Worm (Caenorhabditis elegans): ENCODE results near the gene npr-24.

The npr-24 gene

DNA sequence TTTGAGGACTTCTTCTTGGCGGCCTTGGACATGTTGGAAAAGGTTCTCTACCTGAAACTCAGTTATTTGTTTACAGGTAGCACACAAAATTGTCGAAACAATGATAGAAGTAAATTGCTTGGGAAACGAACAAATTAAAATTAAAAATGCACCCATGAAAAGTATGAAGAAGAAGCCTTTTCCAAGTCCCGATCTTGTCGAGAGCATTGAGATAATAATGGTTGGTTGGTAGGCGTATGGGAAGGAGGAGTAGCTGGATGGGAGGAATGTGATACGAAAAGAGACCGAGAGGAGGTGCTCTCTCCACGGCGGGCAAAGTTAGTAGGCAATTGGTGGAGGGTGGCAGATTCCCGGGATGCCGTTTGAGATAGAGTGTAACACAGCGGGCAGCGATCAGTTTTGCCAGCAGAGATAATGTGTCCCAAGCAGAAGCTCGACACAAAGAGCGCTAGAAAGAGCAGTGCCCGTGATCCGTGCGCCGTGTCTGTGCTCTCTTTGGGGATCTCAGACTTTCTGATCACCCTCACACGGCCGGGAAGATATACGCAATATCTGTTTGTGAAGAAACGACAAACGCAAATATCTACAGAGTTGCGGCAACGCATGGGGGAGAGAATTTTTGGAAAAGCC lies 30.0 kb downstream of the npr-24 start, which contains the start of gene mlc-2 (continued):
- TF ChIP-seq nhr-90 (tag; optimal IDR thresholded peaks at IDR 0.05; ENCODE audit: poor library complexity) (no peak), ets-5 (GFP tag; IDR thresholded peaks at IDR 0.05) (no peak), isw-1 (GFP tag; IDR thresholded peaks at IDR 0.05) (no peak), lin-14 (GFP tag; optimal IDR thresholded peaks at IDR 0.05) (peak; percentile 79), nhr-11 (tag; optimal IDR thresholded peaks at IDR 0.05) (no peak), zag-1 (tag; optimal IDR thresholded peaks at IDR 0.05) (no peak), elt-3 (tag; optimal IDR thresholded peaks at IDR 0.05) (no peak), nhr-47 (tag; optimal IDR thresholded peaks at IDR 0.05) (peak; percentile 20), fos-1 (tag; optimal IDR thresholded peaks at IDR 0.05) (no peak), ceh-63 (GFP tag; optimal IDR thresholded peaks at IDR 0.05) (no peak), dpl-1 (GFP tag; optimal IDR thresholded peaks at IDR 0.05) (no peak), ceh-82 (tag; optimal IDR thresholded peaks at IDR 0.05) (no peak), unc-86 (tag; optimal IDR thresholded peaks at IDR 0.05) (no peak), lin-13 (GFP tag; optimal IDR thresholded peaks at IDR 0.05) (no peak), nhr-19 (GFP tag; conservative IDR thresholded peaks at IDR 0.05) (peak; percentile 65), mef-2 (tag; optimal IDR thresholded peaks at IDR 0.05) (no peak), pag-3 (tag; optimal IDR thresholded peaks at IDR 0.05; ENCODE audit: borderline replicate concordance, insufficient read depth) (peak; percentile 96), swsn-7 (tag; optimal IDR thresholded peaks at IDR 0.05) (peak; percentile 28), lsy-2 (tag; optimal IDR thresholded peaks at IDR 0.05) (peak in 1 of 2 experiments; percentile 41), lir-3 (tag; optimal IDR thresholded peaks at IDR 0.05; ENCODE audit: poor library complexity) (no peak), snpc-4 (tag; optimal IDR thresholded peaks at IDR 0.05) (no peak), vab-15 (tag; optimal IDR thresholded peaks at IDR 0.05) (no peak), skn-1 (tag; optimal IDR thresholded peaks at IDR 0.05) (no peak), ama-1 (optimal IDR thresholded peaks at IDR 0.05) (no peak), Y116A8C.19 (tag; optimal IDR thresholded peaks at IDR 0.05; ENCODE audit: borderline replicate concordance) (no peak), unc-62 (GFP tag; optimal IDR thresholded peaks at IDR 0.05) (no peak), lin-39 (tag; optimal IDR thresholded peaks at IDR 0.05) (no peak), jun-1 (tag; optimal IDR thresholded peaks at IDR 0.05) (no peak), nhr-77 (tag; optimal IDR thresholded peaks at IDR 0.05) (peak; percentile 35), fkh-4 (tag; optimal IDR thresholded peaks at IDR 0.05; ENCODE audit: borderline replicate concordance) (no peak), ceh-90 (tag; optimal IDR thresholded peaks at IDR 0.05) (no peak), hpl-2 (GFP tag; optimal IDR thresholded peaks at IDR 0.05) (no peak), efl-3 (GFP tag; optimal IDR thresholded peaks at IDR 0.05) (no peak), nhr-12 (tag; optimal IDR thresholded peaks at IDR 0.05) (no peak), irx-1 (tag; optimal IDR thresholded peaks at IDR 0.05) (no peak), sptf-1 (tag; optimal IDR thresholded peaks at IDR 0.05) (no peak), tlp-1 (tag; optimal IDR thresholded peaks at IDR 0.05) (no peak), alr-1 (tag; optimal IDR thresholded peaks at IDR 0.05; ENCODE audit: borderline replicate concordance) (no peak), tbx-2 (tag; optimal IDR thresholded peaks at IDR 0.05) (peak; percentile 52), C16A3.4 (tag; optimal IDR thresholded peaks at IDR 0.05) (no peak), sox-4 (tag; optimal IDR thresholded peaks at IDR 0.05) (no peak), C34B4.2 (tag; optimal IDR thresholded peaks at IDR 0.05) (no peak), nhr-84 (tag; optimal IDR thresholded peaks at IDR 0.05) (no peak), unc-98 (GFP tag; IDR thresholded peaks at IDR 0.05) (no peak), egl-13 (tag; optimal IDR thresholded peaks at IDR 0.05) (no peak), ces-1 (GFP tag; optimal IDR thresholded peaks at IDR 0.05) (no peak), sup-37 (GFP tag; optimal IDR thresholded peaks at IDR 0.05) (no peak), lin-35 (GFP tag; optimal IDR thresholded peaks at IDR 0.05) (no peak), dsc-1 (tag; optimal IDR thresholded peaks at IDR 0.05) (peak; percentile 67), C04F5.9 (tag; optimal IDR thresholded peaks at IDR 0.05) (no peak), zip-4 (GFP tag; optimal IDR thresholded peaks at IDR 0.05) (no peak), pqm-1 (tag; optimal IDR thresholded peaks at IDR 0.05) (no peak), hlh-4 (tag; optimal IDR thresholded peaks at IDR 0.05) (no peak)

Data from whole organism, L1 larva.